Worm (Caenorhabditis elegans): Measurements from ENCODE around the gene ctsa-4.1.

DNA sequence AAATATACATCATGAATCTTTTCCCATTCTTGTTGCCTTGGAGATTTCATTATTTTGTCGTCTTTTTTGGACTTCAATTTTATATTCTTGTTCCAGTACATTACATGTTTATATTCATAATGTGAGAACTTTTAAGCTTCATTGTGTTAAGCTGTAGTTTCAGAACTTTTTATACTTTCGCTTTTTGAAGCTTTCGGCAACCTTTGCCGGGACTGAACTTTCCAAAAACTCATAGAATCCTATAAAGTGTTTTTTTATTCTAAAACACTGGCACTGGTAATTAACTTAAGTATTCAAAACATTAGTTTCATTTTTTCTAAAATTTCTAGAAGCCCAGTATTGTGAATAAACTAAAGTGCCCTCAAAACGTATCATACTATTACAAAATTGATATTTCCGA, 43.8 kb upstream of the ctsa-4.1 start, which contains the start of gene C32D5.4:
- TF ChIP-seq ztf-29 (GFP tag; IDR thresholded peaks at IDR 0.05) (no peak), ztf-23 (GFP tag; IDR thresholded peaks at IDR 0.05) (no peak)
